Worm (Caenorhabditis elegans) whole organism, young adult: Measurements from ENCODE around the gene sir-2.3.

Experiments
- dox-1 ChIP-seq: fragments of 200-800 bp; sonication (Bioruptor generic); IDR thresholded peaks from 2 replicates; pipeline ENCODE4 v1.3.6; 2022; ENCODE audit warnings: missing genetic modification reagents, missing genetic modification characterization, missing compliant biosample characterization
- lin-54 ChIP-seq: fragments of 200-800 bp; sonication (Bioruptor generic); optimal IDR thresholded peaks from 2 replicates; lab custom pipeline; 2018; ENCODE audit warnings: mild to moderate bottlenecking, missing genetic modification characterization, missing compliant biosample characterization

ce11 chrX:13311641-13312423 is 19.7 kb upstream of the sir-2.3 start, which contains the start of gene F46G10.1:
- TF ChIP-seq dox-1 (GFP tag; lab: Robert Waterston, UW) (no peak), lin-54 (no peak)
